Worm (Caenorhabditis elegans) whole organism, L3 larva: ENCODE measurements around the gene C04B4.1.

Source experiments
- R02D3.7 ChIP-seq: fragments of 150-350 bp; optimal IDR thresholded peaks from 2 replicates; lab custom pipeline; 2014; ENCODE audit warnings: missing biosample characterization, missing genetic modification characterization
- aly-2 ChIP-seq: fragments of 150-350 bp; optimal IDR thresholded peaks from 2 replicates; lab custom pipeline; 2014; ENCODE audit warnings: missing biosample characterization, missing genetic modification characterization
- ama-1 ChIP-seq: fragments of 150-350 bp; optimal IDR thresholded peaks from 2 replicates; lab custom pipeline; 2018
- ceh-28 ChIP-seq: fragments of 150-350 bp; optimal IDR thresholded peaks from 2 replicates; lab custom pipeline; 2014; ENCODE audit warnings: missing biosample characterization, missing genetic modification reagents, missing genetic modification characterization
- ceh-82 ChIP-seq: fragments of 150-350 bp; optimal IDR thresholded peaks from 2 replicates; lab custom pipeline; 2014; ENCODE audit warnings: missing biosample characterization, missing genetic modification characterization
- ceh-9 ChIP-seq: sonication (generic microtip); optimal IDR thresholded peaks from 2 replicates; lab custom pipeline; 2018; ENCODE audit warnings: missing biosample characterization, missing genetic modification characterization
- daf-12 ChIP-seq: fragments of 150-350 bp; optimal IDR thresholded peaks from 2 replicates; lab custom pipeline; 2014; ENCODE audit warnings: missing biosample characterization, missing genetic modification reagents, missing genetic modification characterization
- egl-27 ChIP-seq: sonication (generic microtip); optimal IDR thresholded peaks from 4 replicates; lab custom pipeline; 2017; ENCODE audit warnings: missing biosample characterization, missing genetic modification reagents, missing genetic modification characterization
- elt-1 ChIP-seq: fragments of 150-350 bp; optimal IDR thresholded peaks from 2 replicates; lab custom pipeline; 2014; ENCODE audit warnings: missing biosample characterization, missing genetic modification characterization
- elt-3 ChIP-seq, 3 experiments: fragments of 150-350 bp in 1 of 3; sonication (generic microtip) in 2 of 3; optimal IDR thresholded peaks; 2 replicates in 2 of 3; 4 replicates in 1 of 3; lab custom pipeline; 2014 to 2017; ENCODE audit warnings: missing biosample characterization in 3 of 3, missing genetic modification characterization in 3 of 3
- eor-1 ChIP-seq, 2 experiments: fragments of 150-350 bp; optimal IDR thresholded peaks; 2 replicates each; lab custom pipeline; 2014 to 2018; ENCODE audit warnings: missing biosample characterization in 2 of 2, missing genetic modification characterization in 2 of 2
- fkh-10 ChIP-seq: sonication (generic microtip); optimal IDR thresholded peaks from 2 replicates; lab custom pipeline; 2017; ENCODE audit warnings: missing biosample characterization, missing genetic modification reagents, missing genetic modification characterization
- fkh-2 ChIP-seq: fragments of 150-350 bp; optimal IDR thresholded peaks from 2 replicates; lab custom pipeline; 2014; ENCODE audit warnings: missing biosample characterization, missing genetic modification reagents, missing genetic modification characterization
- jun-1 ChIP-seq: fragments of 150-350 bp; optimal IDR thresholded peaks from 2 replicates; lab custom pipeline; 2014; ENCODE audit warnings: missing biosample characterization, missing genetic modification reagents, missing genetic modification characterization
- lin-15B ChIP-seq: fragments of 150-350 bp; optimal IDR thresholded peaks from 2 replicates; lab custom pipeline; 2014; ENCODE audit warnings: missing biosample characterization, missing genetic modification characterization
- lin-39 ChIP-seq: fragments of 150-350 bp; optimal IDR thresholded peaks from 2 replicates; lab custom pipeline; 2018; ENCODE audit warnings: missing biosample characterization, missing genetic modification reagents, missing genetic modification characterization
- lsy-12 ChIP-seq: sonication (generic microtip); optimal IDR thresholded peaks from 2 replicates; lab custom pipeline; 2016; ENCODE audit warnings: mild to moderate bottlenecking, missing genetic modification characterization, missing compliant biosample characterization
- mdl-1 ChIP-seq: fragments of 150-350 bp; optimal IDR thresholded peaks from 2 replicates; lab custom pipeline; 2014; ENCODE audit warnings: missing biosample characterization, missing genetic modification characterization
- nhr-11 ChIP-seq: fragments of 150-350 bp; optimal IDR thresholded peaks from 2 replicates; lab custom pipeline; 2014; ENCODE audit warnings: missing biosample characterization, missing genetic modification characterization
- nhr-12 ChIP-seq: fragments of 150-350 bp; optimal IDR thresholded peaks from 2 replicates; lab custom pipeline; 2014; ENCODE audit warnings: missing biosample characterization, missing genetic modification characterization
- nhr-23 ChIP-seq: fragments of 150-350 bp; optimal IDR thresholded peaks from 2 replicates; lab custom pipeline; 2014; ENCODE audit warnings: missing biosample characterization, missing genetic modification reagents, missing genetic modification characterization
- nhr-237 ChIP-seq: fragments of 150-350 bp; optimal IDR thresholded peaks from 2 replicates; lab custom pipeline; 2014; ENCODE audit warnings: missing biosample characterization, missing genetic modification characterization
- nhr-28 ChIP-seq: fragments of 150-350 bp; optimal IDR thresholded peaks from 2 replicates; lab custom pipeline; 2014; ENCODE audit warnings: missing biosample characterization, missing genetic modification characterization
- nhr-43 ChIP-seq: sonication (generic microtip); optimal IDR thresholded peaks from 2 replicates; lab custom pipeline; 2016; ENCODE audit warnings: mild to moderate bottlenecking, missing genetic modification characterization, missing compliant biosample characterization; ENCODE audit not compliant: poor library complexity, severe bottlenecking
- nhr-76 ChIP-seq: fragments of 150-350 bp; sonication (generic microtip); optimal IDR thresholded peaks from 5 replicates; lab custom pipeline; 2014; ENCODE audit warnings: missing biosample characterization, missing genetic modification characterization
- nhr-77 ChIP-seq: fragments of 150-350 bp; optimal IDR thresholded peaks from 2 replicates; lab custom pipeline; 2014; ENCODE audit warnings: missing biosample characterization, missing genetic modification characterization
- pha-4 ChIP-seq: fragments of 150-350 bp; optimal IDR thresholded peaks from 2 replicates; lab custom pipeline; 2014; ENCODE audit warnings: missing biosample characterization, missing genetic modification reagents, missing genetic modification characterization
- skn-1 ChIP-seq: fragments of 150-350 bp; optimal IDR thresholded peaks from 2 replicates; lab custom pipeline; 2014; ENCODE audit warnings: missing biosample characterization, missing genetic modification characterization
- snpc-4 ChIP-seq: fragments of 150-350 bp; optimal IDR thresholded peaks from 2 replicates; lab custom pipeline; 2014; ENCODE audit warnings: missing biosample characterization, missing genetic modification characterization
- tbx-2 ChIP-seq: sonication (generic microtip); optimal IDR thresholded peaks from 2 replicates; lab custom pipeline; 2016; ENCODE audit warnings: mild to moderate bottlenecking, missing genetic modification characterization, missing compliant biosample characterization
- unc-62 ChIP-seq: fragments of 150-350 bp; sonication (generic microtip); optimal IDR thresholded peaks from 4 replicates; lab custom pipeline; 2014; ENCODE audit warnings: missing biosample characterization, missing genetic modification reagents, missing genetic modification characterization
- zag-1 ChIP-seq: fragments of 150-350 bp; optimal IDR thresholded peaks from 2 replicates; lab custom pipeline; 2014; ENCODE audit warnings: missing biosample characterization, missing genetic modification characterization
- ztf-11 ChIP-seq: fragments of 150-350 bp; optimal IDR thresholded peaks from 2 replicates; lab custom pipeline; 2014; ENCODE audit warnings: missing biosample characterization, missing genetic modification characterization

The C04B4.1 gene

ce11 chrX:12248140-12248539 is 32.4 kb upstream of the C04B4.1 start:
- TF ChIP-seq ceh-82 (no peak), snpc-4 (tag; lab: Kevin White, UChicago) (no peak), elt-1 (tag; lab: Kevin White, UChicago) (no peak), pha-4 (no peak), nhr-76 (tag; lab: Kevin White, UChicago) (no peak), fkh-2 (tag; lab: Kevin White, UChicago) (no peak), elt-3 (tag; optimal IDR thresholded peaks at IDR 0.05; lab: Kevin White, UChicago) (no peak), mdl-1 (tag; lab: Kevin White, UChicago) (no peak), unc-62 (no peak), nhr-28 (tag; lab: Kevin White, UChicago) (no peak), tbx-2 (tag; lab: Kevin White, UChicago) (no peak)

DNA sequence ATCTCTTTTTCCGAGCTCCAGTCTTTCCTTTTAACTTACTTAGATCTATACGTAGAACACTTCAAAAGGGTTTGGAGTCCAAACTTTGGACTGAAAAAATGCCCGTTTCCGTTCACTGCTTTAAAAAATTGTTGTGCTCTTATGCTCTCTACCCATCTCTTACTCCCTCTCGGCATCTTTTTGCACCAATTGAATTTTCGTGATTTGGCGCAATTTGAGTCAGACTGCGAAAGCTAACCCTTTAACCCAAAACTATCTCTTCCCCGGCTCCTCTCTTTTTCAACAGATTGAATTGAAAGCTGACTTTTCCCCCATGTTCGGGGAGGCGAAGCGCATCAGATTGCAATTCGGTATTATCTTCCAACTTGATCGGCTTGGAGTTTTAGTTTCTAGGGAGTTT is 28.4 kb upstream of the C04B4.1 start:
- TF ChIP-seq daf-12 (no peak), aly-2 (no peak), nhr-23 (tag; lab: Kevin White, UChicago) (no peak), pha-4 (no peak), elt-3 (tag; optimal IDR thresholded peaks at IDR 0.05; lab: Kevin White, UChicago) (no peak), egl-27 (tag; lab: Kevin White, UChicago) (no peak), lsy-12 (no peak), nhr-28 (tag; lab: Kevin White, UChicago) (no peak), elt-1 (tag; lab: Kevin White, UChicago) (no peak), lin-15B (tag; lab: Kevin White, UChicago) (no peak), nhr-43 (no peak), nhr-12 (tag; lab: Kevin White, UChicago) (no peak), nhr-77 (tag; lab: Kevin White, UChicago) (no peak), ceh-9 (tag; lab: Kevin White, UChicago) (no peak), snpc-4 (tag; lab: Kevin White, UChicago) (no peak), skn-1 (tag; lab: Kevin White, UChicago) (no peak), ztf-11 (tag; lab: Kevin White, UChicago) (no peak), mdl-1 (tag; lab: Kevin White, UChicago) (no peak), nhr-237 (tag; lab: Kevin White, UChicago) (no peak)

DNA sequence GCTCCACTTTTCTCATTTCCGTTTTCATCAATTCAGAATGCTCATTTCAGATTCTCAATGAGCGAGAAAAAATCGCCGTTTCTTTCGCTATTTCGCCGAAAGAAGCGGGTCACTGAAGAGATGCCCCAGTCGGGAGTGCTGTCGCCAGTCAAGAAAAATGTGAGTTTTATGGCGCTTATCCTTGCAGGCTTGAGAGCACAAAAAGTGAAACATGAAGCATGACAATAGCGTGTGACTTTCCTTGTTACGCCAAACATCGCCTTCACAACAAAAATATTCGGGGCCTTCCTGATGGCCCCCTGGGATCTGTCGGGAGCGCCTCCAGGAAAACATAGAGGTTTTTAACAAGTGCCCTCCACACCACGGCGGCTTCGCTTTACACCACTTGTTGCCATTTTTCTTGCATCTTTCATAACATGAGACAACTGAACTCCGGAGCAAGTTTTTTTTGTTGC is 24.0 kb upstream of the C04B4.1 start, which contains the start of gene E01G6.2:
Gene E01G6.2, plus strand, starts transcription at position 51 of the 455 bp plus-strand sequence.
- TF ChIP-seq tbx-2 (tag; lab: Kevin White, UChicago) (no peak), lin-39 (tag; lab: Kevin White, UChicago) (peak; percentile 57)

DNA sequence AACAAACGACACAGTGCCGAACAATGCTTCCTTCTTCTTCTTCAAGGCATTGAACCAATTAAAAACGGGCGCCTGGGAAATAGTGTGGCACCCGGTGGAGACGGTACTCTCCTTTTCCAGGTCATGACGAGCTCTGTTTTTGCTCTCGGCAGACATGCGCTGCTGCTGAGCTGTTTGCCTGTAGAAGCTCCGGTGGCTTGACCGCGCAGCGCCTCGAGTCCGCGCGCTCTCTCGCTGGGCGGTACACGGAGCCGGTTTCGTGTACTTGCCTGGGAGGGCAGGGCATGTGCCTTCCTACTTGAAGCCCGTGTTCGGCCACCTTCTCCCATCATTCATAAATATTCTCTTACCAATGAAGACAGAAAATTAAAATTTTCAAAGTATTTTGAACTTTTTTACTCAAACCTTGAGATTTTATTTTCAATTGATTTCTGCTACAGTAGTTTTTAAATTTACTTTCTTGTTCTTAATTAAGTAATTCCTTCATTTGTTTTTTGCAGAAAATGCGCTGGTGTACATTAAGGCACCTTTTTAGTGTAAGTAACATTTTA is 20.1 kb upstream of the C04B4.1 start, which contains the start of gene E01G6.1:
Gene E01G6.1, plus strand, starts transcription at position 501 of the 551 bp plus-strand sequence.
- TF ChIP-seq zag-1 (tag; lab: Kevin White, UChicago) (no peak), R02D3.7 (tag; lab: Kevin White, UChicago) (no peak), lin-39 (tag; lab: Kevin White, UChicago) (no peak), eor-1 (tag; optimal IDR thresholded peaks at IDR 0.05; lab: Kevin White, UChicago) (no peak), lsy-12 (no peak), ama-1 (lab: Kevin White, UChicago) (no peak), aly-2 (no peak), ceh-28 (tag; lab: Kevin White, UChicago) (no peak), nhr-11 (tag; lab: Kevin White, UChicago) (no peak), nhr-237 (tag; lab: Kevin White, UChicago) (no peak), nhr-76 (tag; lab: Kevin White, UChicago) (no peak), fkh-10 (GFP tag; lab: Kevin White, UChicago) (no peak), jun-1 (tag; lab: Kevin White, UChicago) (no peak), pha-4 (no peak)

ce11 chrX:12270841-12271240 is 9.7 kb upstream of the C04B4.1 start, which contains the start of gene otpl-8:
Gene otpl-8, minus strand, starts transcription at chrX:12270941.
- no peak for TF ChIP-seq lin-39 (tag; lab: Kevin White, UChicago)
- TF ChIP-seq unc-62 = no peak
- no peak for TF ChIP-seq R02D3.7 (tag; lab: Kevin White, UChicago)
